Worm (Caenorhabditis elegans) whole organism, L1 larva: ENCODE results near the gene pmt-2.

Source experiments
- aha-1 ChIP-seq: fragments of 150-350 bp; optimal IDR thresholded peaks from 2 replicates; lab custom pipeline; 2014; ENCODE audit warnings: missing biosample characterization, missing genetic modification characterization
- alr-1 ChIP-seq: fragments of 200-800 bp; sonication (Bioruptor generic); optimal IDR thresholded peaks from 2 replicates; lab custom pipeline; 2018; ENCODE audit warnings: borderline replicate concordance, mild to moderate bottlenecking, missing genetic modification characterization, missing compliant biosample characterization
- aly-2 ChIP-seq: fragments of 150-350 bp; optimal IDR thresholded peaks from 2 replicates; lab custom pipeline; 2014; ENCODE audit warnings: missing biosample characterization, missing genetic modification characterization
- ama-1 ChIP-seq: fragments of 150-350 bp; optimal IDR thresholded peaks from 2 replicates; lab custom pipeline; 2014
- blmp-1 ChIP-seq: fragments of 150-350 bp; optimal IDR thresholded peaks from 2 replicates; lab custom pipeline; 2014; ENCODE audit warnings: missing biosample characterization, missing genetic modification characterization
- ceh-90 ChIP-seq: sonication (generic microtip); optimal IDR thresholded peaks from 2 replicates; lab custom pipeline; 2016; ENCODE audit warnings: missing genetic modification characterization, missing compliant biosample characterization
- lsy-2 ChIP-seq, 2 experiments: fragments of 150-350 bp; optimal IDR thresholded peaks; 2 replicates each; lab custom pipeline; 2014; ENCODE audit warnings: missing biosample characterization in 2 of 2, missing genetic modification characterization in 2 of 2
- mdl-1 ChIP-seq, 2 experiments: fragments of 150-350 bp; optimal IDR thresholded peaks; 2 replicates each; lab custom pipeline; 2014 to 2017; ENCODE audit warnings: missing biosample characterization in 2 of 2, missing genetic modification characterization in 2 of 2, inconsistent platforms in 1 of 2
- mef-2 ChIP-seq: fragments of 150-350 bp; optimal IDR thresholded peaks from 2 replicates; lab custom pipeline; 2014; ENCODE audit warnings: missing biosample characterization, missing genetic modification characterization
- nhr-12 ChIP-seq: sonication (generic microtip); optimal IDR thresholded peaks from 2 replicates; lab custom pipeline; 2017; ENCODE audit warnings: missing biosample characterization, missing genetic modification characterization
- nhr-237 ChIP-seq: fragments of 150-350 bp; optimal IDR thresholded peaks from 2 replicates; lab custom pipeline; 2014; ENCODE audit warnings: missing biosample characterization, missing genetic modification characterization
- zag-1 ChIP-seq: fragments of 150-350 bp; optimal IDR thresholded peaks from 2 replicates; lab custom pipeline; 2014; ENCODE audit warnings: missing biosample characterization, missing genetic modification characterization

ce11 chrV:4653871-4654605 lies 25.7 kb downstream of the pmt-2 start, which contains the start of the genes col-139 and F41F3.1:
- TF ChIP-seq ama-1 (lab: Kevin White, UChicago) (no peak), alr-1 (tag; lab: Kevin White, UChicago) (no peak), ceh-90 (tag; lab: Kevin White, UChicago) (no peak), mef-2 (no peak), lsy-2 (tag; optimal IDR thresholded peaks at IDR 0.05; lab: Kevin White, UChicago) (no peak), aly-2 (tag; lab: Kevin White, UChicago) (no peak), aha-1 (tag; lab: Kevin White, UChicago) (no peak), nhr-12 (tag; lab: Kevin White, UChicago) (no peak), mdl-1 (tag; optimal IDR thresholded peaks at IDR 0.05; lab: Kevin White, UChicago) (no peak), nhr-237 (tag; lab: Kevin White, UChicago) (no peak), zag-1 (tag; lab: Kevin White, UChicago) (no peak), blmp-1 (tag; lab: Kevin White, UChicago) (no peak)
